Worm (Caenorhabditis elegans) whole organism, midembryonic: ENCODE data around the gene B0252.5.

Experiments
- T22C8.4 ChIP-seq: fragments of 200-800 bp; sonication (Bioruptor generic); IDR thresholded peaks from 2 replicates; pipeline ENCODE4 v1.3.6; 2022; ENCODE audit warnings: missing genetic modification characterization, missing compliant biosample characterization
- cog-1 ChIP-seq: sonication (generic microtip); optimal IDR thresholded peaks from 2 replicates; lab custom pipeline; 2016; ENCODE audit warnings: missing genetic modification characterization, missing compliant biosample characterization
- flt-1 ChIP-seq: fragments of 200-800 bp; sonication (Bioruptor generic); IDR thresholded peaks from 2 replicates; pipeline ENCODE4 v1.3.6; 2022; ENCODE audit warnings: missing genetic modification characterization, missing compliant biosample characterization
- klf-2 ChIP-seq: fragments of 200-800 bp; sonication (Bioruptor generic); conservative IDR thresholded peaks from 2 replicates; pipeline ENCODE4 v1.3.6; 2022; ENCODE audit warnings: missing genetic modification reagents, missing genetic modification characterization, missing compliant biosample characterization
- ref-1 ChIP-seq: fragments of 200-800 bp; sonication (Bioruptor generic); conservative IDR thresholded peaks from 2 replicates; pipeline ENCODE4 v1.3.6; 2022; ENCODE audit warnings: missing genetic modification reagents, missing genetic modification characterization, missing compliant biosample characterization
- ztf-23 ChIP-seq: fragments of 200-800 bp; sonication (Bioruptor generic); IDR thresholded peaks from 2 replicates; pipeline ENCODE4 v1.3.6; 2022; ENCODE audit warnings: missing genetic modification reagents, missing genetic modification characterization, missing compliant biosample characterization
- ztf-29 ChIP-seq: fragments of 200-800 bp; sonication (Bioruptor generic); IDR thresholded peaks from 2 replicates; pipeline ENCODE4 v1.3.6; 2022; ENCODE audit warnings: missing genetic modification reagents, missing genetic modification characterization, missing compliant biosample characterization

DNA sequence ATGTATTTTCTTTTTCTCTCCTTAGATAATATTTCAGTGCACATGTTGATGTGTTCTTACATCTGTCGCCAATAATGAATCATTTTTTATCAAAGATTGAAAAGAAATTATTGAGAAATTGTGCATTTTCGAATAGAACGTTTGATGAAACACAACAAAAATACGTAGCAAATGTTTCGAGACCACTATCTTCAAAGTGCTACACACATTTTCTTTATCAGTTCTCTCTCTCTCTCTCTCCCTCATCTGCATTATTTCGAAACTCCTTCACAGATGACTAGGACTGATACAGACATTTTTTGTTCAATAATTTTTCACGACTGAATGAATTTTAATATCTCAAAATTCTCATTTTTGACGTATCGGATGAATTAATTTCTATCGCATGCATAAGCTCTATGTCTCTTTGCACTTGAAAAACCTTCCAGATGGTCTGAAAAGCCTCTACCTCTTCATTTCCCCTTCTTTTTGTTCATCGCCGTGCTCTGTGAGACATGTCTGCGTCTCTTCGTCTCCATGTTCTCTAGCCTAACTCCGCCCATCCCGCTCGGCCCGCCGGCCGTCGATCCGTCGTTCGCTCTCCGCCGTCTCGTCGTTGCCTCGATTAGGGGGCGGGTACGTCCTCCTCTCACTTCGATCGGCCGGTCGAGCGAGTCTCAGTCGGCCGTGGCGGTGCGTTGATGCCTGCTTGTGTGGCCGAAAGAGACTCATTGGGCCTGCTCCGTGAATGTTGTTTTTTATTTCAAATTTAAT is 24.8 kb upstream of the B0252.5 start:
- TF ChIP-seq ztf-29 (GFP tag; lab: Robert Waterston, UW) (0 out of 2 replicates have a peak, but pooled peaks have one; percentile 54), klf-2 (GFP tag; lab: Robert Waterston, UW) (no peak), ztf-23 (GFP tag; lab: Robert Waterston, UW) (0 out of 2 replicates have a peak, but pooled peaks have one; percentile 21), T22C8.4 (GFP tag; lab: Robert Waterston, UW) (peak; percentile 46; the same call in 1 of the 2 replicates), flt-1 (GFP tag; lab: Robert Waterston, UW) (no peak), cog-1 (tag; lab: Kevin White, UChicago) (peak; percentile 64), ref-1 (GFP tag; lab: Robert Waterston, UW) (no peak)
